Worm (Caenorhabditis elegans): ENCODE results near the gene dpy-3.

- no peak for TF ChIP-seq cog-1 (tag; optimal IDR thresholded peaks at IDR 0.05)
- TF ChIP-seq klf-2 (GFP tag; conservative IDR thresholded peaks at IDR 0.05) = no peak
- TF ChIP-seq ztf-23 (GFP tag; IDR thresholded peaks at IDR 0.05) = no peak
Measured at ce11 chrX:2150006-2150405, 4.6 kb upstream of the dpy-3 start, which contains the start of gene npax-2.
